Fruit fly (Drosophila melanogaster) whole organism, prepupa: ENCODE data around the gene CG31251.

Experiments used
- Blimp-1 ChIP-seq: fragments of 200-800 bp; sonication (Bioruptor generic); optimal IDR thresholded peaks from 3 replicates; lab custom pipeline; 2017; ENCODE audit warnings: missing biosample characterization, missing genetic modification characterization, mild to moderate bottlenecking, moderate library complexity, missing genetic modification reagents
- CG10669 ChIP-seq: fragments of 200-800 bp; sonication (Bioruptor generic); optimal IDR thresholded peaks from 3 replicates; lab custom pipeline; 2018; ENCODE audit warnings: missing biosample characterization, mild to moderate bottlenecking, missing genetic modification characterization, moderate library complexity
- CG11294 ChIP-seq: fragments of 200-800 bp; sonication (Bioruptor generic); IDR thresholded peaks from 2 replicates; pipeline ENCODE4 v1.3.6; 2022; ENCODE audit warnings: missing biosample characterization, missing genetic modification characterization
- CG11762 ChIP-seq: fragments of 200-800 bp; sonication (Bioruptor generic); optimal IDR thresholded peaks from 3 replicates; lab custom pipeline; 2016; ENCODE audit warnings: missing biosample characterization, missing genetic modification characterization; ENCODE audit not compliant: insufficient read depth
- CG1621 ChIP-seq: fragments of 200-800 bp; sonication (Bioruptor generic); optimal IDR thresholded peaks from 3 replicates; lab custom pipeline; 2018; ENCODE audit warnings: missing biosample characterization, mild to moderate bottlenecking, missing genetic modification characterization
- CG3032 ChIP-seq: fragments of 200-800 bp; optimal IDR thresholded peaks from 2 replicates; lab custom pipeline; 2019; ENCODE audit warnings: missing biosample characterization, mild to moderate bottlenecking, missing genetic modification characterization, moderate library complexity
- CG31627 ChIP-seq: fragments of 200-800 bp; sonication (Bioruptor generic); optimal IDR thresholded peaks from 3 replicates; lab custom pipeline; 2016; ENCODE audit warnings: missing biosample characterization, missing genetic modification characterization
- CG32006 ChIP-seq: fragments of 200-800 bp; sonication (Bioruptor generic); optimal IDR thresholded peaks from 3 replicates; lab custom pipeline; 2017; ENCODE audit warnings: missing biosample characterization, mild to moderate bottlenecking, missing genetic modification characterization
- CG3919 ChIP-seq: fragments of 200-800 bp; sonication (Bioruptor generic); optimal IDR thresholded peaks from 3 replicates; lab custom pipeline; 2016; ENCODE audit warnings: missing biosample characterization, missing genetic modification characterization
- CG6163 ChIP-seq: fragments of 200-800 bp; sonication (Bioruptor generic); IDR thresholded peaks from 3 replicates; pipeline ENCODE4 v1.3.6; 2022; ENCODE audit warnings: missing biosample characterization, missing genetic modification characterization
- CG6276 ChIP-seq: fragments of 200-800 bp; sonication (Bioruptor generic); optimal IDR thresholded peaks from 2 replicates; lab custom pipeline; 2017; ENCODE audit warnings: missing biosample characterization, mild to moderate bottlenecking, missing genetic modification characterization
- CG6854 ChIP-seq: fragments of 200-800 bp; sonication (Bioruptor generic); optimal IDR thresholded peaks from 2 replicates; lab custom pipeline; 2017; ENCODE audit warnings: missing biosample characterization, mild to moderate bottlenecking, missing genetic modification characterization
- CG7368 ChIP-seq: fragments of 200-800 bp; sonication (Bioruptor generic); optimal IDR thresholded peaks from 3 replicates; lab custom pipeline; 2016; ENCODE audit warnings: missing biosample characterization, missing genetic modification characterization
- CG8632 ChIP-seq: fragments of 200-800 bp; sonication (Bioruptor generic); optimal IDR thresholded peaks from 3 replicates; lab custom pipeline; 2016; ENCODE audit warnings: missing biosample characterization, missing genetic modification characterization
- Eip78C ChIP-seq: fragments of 200-800 bp; sonication (Bioruptor generic); peaks from one replicate; lab custom pipeline; 2016; ENCODE audit warnings: missing biosample characterization, missing genetic modification characterization
- Eip93F ChIP-seq: fragments of 200-800 bp; sonication (Bioruptor generic); optimal IDR thresholded peaks from 2 replicates; lab custom pipeline; 2016; ENCODE audit warnings: missing biosample characterization, mild to moderate bottlenecking, missing genetic modification characterization
- Ets21C ChIP-seq: fragments of 200-800 bp; sonication (Bioruptor generic); optimal IDR thresholded peaks from 3 replicates; lab custom pipeline; 2016; ENCODE audit warnings: missing biosample characterization, missing genetic modification characterization
- Ets96B ChIP-seq: fragments of 200-800 bp; optimal IDR thresholded peaks from 2 replicates; lab custom pipeline; 2019; ENCODE audit warnings: missing biosample characterization, mild to moderate bottlenecking, missing genetic modification characterization, moderate library complexity
- Gug ChIP-seq: fragments of 200-800 bp; sonication (Bioruptor generic); IDR thresholded peaks from 2 replicates; pipeline ENCODE4 v1.3.6; 2022; ENCODE audit warnings: missing biosample characterization, missing genetic modification characterization
- Hr39 ChIP-seq: fragments of 200-800 bp; sonication (Bioruptor generic); optimal IDR thresholded peaks from 2 replicates; lab custom pipeline; 2016; ENCODE audit warnings: missing biosample characterization, missing genetic modification characterization
- Met ChIP-seq: fragments of 200-800 bp; sonication (Bioruptor generic); optimal IDR thresholded peaks from 3 replicates; lab custom pipeline; 2016; ENCODE audit warnings: missing biosample characterization, missing genetic modification characterization
- Sox102F ChIP-seq: fragments of 200-800 bp; sonication (Bioruptor generic); optimal IDR thresholded peaks from 2 replicates; lab custom pipeline; 2016; ENCODE audit warnings: missing biosample characterization, mild to moderate bottlenecking, missing genetic modification characterization
- Sox14 ChIP-seq: fragments of 200-800 bp; sonication (Bioruptor generic); optimal IDR thresholded peaks from 3 replicates; lab custom pipeline; 2016; ENCODE audit warnings: missing biosample characterization, missing genetic modification characterization
- Sox15 ChIP-seq: fragments of 200-800 bp; sonication (Bioruptor generic); optimal IDR thresholded peaks from 3 replicates; lab custom pipeline; 2016; ENCODE audit warnings: missing biosample characterization, missing genetic modification characterization
- achi ChIP-seq: fragments of 200-800 bp; sonication (Bioruptor generic); optimal IDR thresholded peaks from 3 replicates; lab custom pipeline; 2016; ENCODE audit warnings: missing biosample characterization, missing genetic modification characterization
- acj6 ChIP-seq: fragments of 200-800 bp; sonication (Bioruptor generic); optimal IDR thresholded peaks from 3 replicates; lab custom pipeline; 2016; ENCODE audit warnings: missing biosample characterization, missing genetic modification characterization
- cyc ChIP-seq: fragments of 200-800 bp; sonication (Bioruptor generic); optimal IDR thresholded peaks from 3 replicates; lab custom pipeline; 2016; ENCODE audit warnings: missing biosample characterization, missing genetic modification characterization
- dac ChIP-seq: fragments of 200-800 bp; sonication (Bioruptor generic); optimal IDR thresholded peaks from 2 replicates; lab custom pipeline; 2017; ENCODE audit warnings: missing biosample characterization, mild to moderate bottlenecking, missing genetic modification characterization
- dsx ChIP-seq: fragments of 200-800 bp; optimal IDR thresholded peaks from 3 replicates; lab custom pipeline; 2019; ENCODE audit warnings: missing biosample characterization, mild to moderate bottlenecking, missing genetic modification characterization, moderate library complexity; ENCODE audit not compliant: poor library complexity, severe bottlenecking
- eg ChIP-seq: fragments of 200-800 bp; sonication (Bioruptor generic); IDR thresholded peaks from 3 replicates; pipeline ENCODE4 v1.3.6; 2022; ENCODE audit warnings: missing biosample characterization, missing genetic modification characterization
- esn ChIP-seq: fragments of 200-800 bp; sonication (Bioruptor generic); optimal IDR thresholded peaks from 2 replicates; lab custom pipeline; 2016; ENCODE audit warnings: missing biosample characterization, mild to moderate bottlenecking, missing genetic modification characterization, moderate library complexity
- fd59A ChIP-seq: fragments of 200-800 bp; sonication (Bioruptor generic); optimal IDR thresholded peaks from 2 replicates; lab custom pipeline; 2017; ENCODE audit warnings: missing biosample characterization, mild to moderate bottlenecking, missing genetic modification characterization, missing genetic modification reagents
- fd85E ChIP-seq: fragments of 200-800 bp; sonication (Bioruptor generic); optimal IDR thresholded peaks from 3 replicates; lab custom pipeline; 2016; ENCODE audit warnings: missing biosample characterization, missing genetic modification characterization
- lz ChIP-seq: fragments of 200-800 bp; sonication (Bioruptor generic); optimal IDR thresholded peaks from 3 replicates; lab custom pipeline; 2016; ENCODE audit warnings: missing biosample characterization, missing genetic modification characterization
- pdm3 ChIP-seq: fragments of 200-800 bp; sonication (Bioruptor generic); optimal IDR thresholded peaks from 3 replicates; lab custom pipeline; 2016; ENCODE audit warnings: missing biosample characterization, missing genetic modification characterization
- salr ChIP-seq, 2 experiments: fragments of 200-800 bp; sonication (Bioruptor generic); optimal IDR thresholded peaks; 3 replicates each; lab custom pipeline; 2016 to 2018; ENCODE audit warnings: missing biosample characterization in 2 of 2, missing genetic modification characterization in 2 of 2, mild to moderate bottlenecking in 1 of 2
- svp ChIP-seq: fragments of 200-800 bp; sonication (Bioruptor generic); peaks from one replicate; lab custom pipeline; 2016; ENCODE audit warnings: missing biosample characterization, missing genetic modification characterization
- topi ChIP-seq: fragments of 200-800 bp; sonication (Bioruptor generic); optimal IDR thresholded peaks from 3 replicates; lab custom pipeline; 2016; ENCODE audit warnings: missing biosample characterization, missing genetic modification characterization

The CG31251 gene

dm6 chr3R:17710418-17710817 lies 25.7 kb upstream of the CG31251 start (continued):
- TF ChIP-seq Blimp-1 (GFP tag; lab: Kevin White, UChicago) (no peak), Sox102F (no peak), acj6 (GFP tag; lab: Kevin White, UChicago) (no peak), CG11294 (GFP tag; lab: Robert Waterston, UW) (no peak)
- TF ChIP-seq, all 60 proteins: peak for 4

- TF ChIP-seq CG6854 (GFP tag; lab: Kevin White, UChicago) (no peak), dsx (GFP tag; lab: Kevin White, UChicago) (peak; percentile 93)
These were observed 25.0 kb upstream of the CG31251 start for dm6 chr3R:17709623-17710145.

dm6 chr3R:17708778-17709476 lies 24.2 kb upstream of the CG31251 start:
- TF ChIP-seq topi (peak; percentile 20), lz (GFP tag; lab: Kevin White, UChicago) (peak; percentile 21), Ets21C (GFP tag; lab: Kevin White, UChicago) (peak; percentile 4), Met (peak; percentile 24), svp (GFP tag; lab: Kevin White, UChicago) (peak; percentile 71), Sox102F (peak; percentile 13), fd59A (no peak), CG10669 (GFP tag; lab: Kevin White, UChicago) (peak; percentile 4), Eip93F (GFP tag; lab: Kevin White, UChicago) (no peak), salr (GFP tag; optimal IDR thresholded peaks at IDR 0.05; lab: Kevin White, UChicago) (peak in 1 of 2 experiments; percentile 18), acj6 (GFP tag; lab: Kevin White, UChicago) (no peak), CG3919 (GFP tag; lab: Kevin White, UChicago) (peak; percentile 8), CG8632 (GFP tag; lab: Kevin White, UChicago) (no peak), CG1621 (peak; percentile 4), Ets96B (peak; percentile 18), CG31627 (peak; percentile 52), fd85E (GFP tag; lab: Kevin White, UChicago) (no peak), CG7368 (no peak), CG6163 (GFP tag; lab: Robert Waterston, UW) (peak; percentile 62; the same call in 2 of the 3 replicates), eg (GFP tag; lab: Robert Waterston, UW) (peak; percentile 17; the same call in 1 of the 3 replicates), cyc (peak; percentile 5), Sox14 (GFP tag; lab: Kevin White, UChicago) (peak; percentile 29), esn (GFP tag; lab: Kevin White, UChicago) (peak; percentile 35), CG11762 (no peak), Gug (peak; percentile 17; the same call in 1 of the 2 replicates), pdm3 (GFP tag; lab: Kevin White, UChicago) (peak; percentile 34), Hr39 (GFP tag; lab: Kevin White, UChicago) (peak; percentile 26), Eip78C (peak; percentile 65), CG32006 (GFP tag; lab: Kevin White, UChicago) (peak; percentile 8)

dm6 chr3R:17707799-17708198 lies 23.1 kb upstream of the CG31251 start:
- no peak for TF ChIP-seq CG31627
- TF ChIP-seq achi (GFP tag; lab: Kevin White, UChicago): no peak
- no peak for TF ChIP-seq CG6276
- no peak for TF ChIP-seq Sox15 (GFP tag; lab: Kevin White, UChicago)
- TF ChIP-seq dac (GFP tag; lab: Kevin White, UChicago): no peak
- no peak for TF ChIP-seq CG3032 (tag; lab: Kevin White, UChicago)
